Worm (Caenorhabditis elegans) whole organism, L2 larva: ENCODE data around the gene lgc-53.

Source experiments
- C34F6.9 ChIP-seq: fragments of 150-350 bp; optimal IDR thresholded peaks from 2 replicates; lab custom pipeline; 2014; ENCODE audit warnings: missing biosample characterization, missing genetic modification characterization
- F13H6.1 ChIP-seq: sonication (generic microtip); optimal IDR thresholded peaks from 2 replicates; lab custom pipeline; 2016; ENCODE audit warnings: missing genetic modification characterization, missing compliant biosample characterization
- R02D3.7 ChIP-seq: fragments of 150-350 bp; optimal IDR thresholded peaks from 2 replicates; lab custom pipeline; 2014; ENCODE audit warnings: missing biosample characterization, missing genetic modification characterization
- Y55F3AM.14 ChIP-seq: fragments of 200-800 bp; sonication (Bioruptor generic); optimal IDR thresholded peaks from 2 replicates; lab custom pipeline; 2018; ENCODE audit warnings: mild to moderate bottlenecking, missing genetic modification characterization, missing compliant biosample characterization
- ZK546.5 ChIP-seq: sonication (generic microtip); optimal IDR thresholded peaks from 2 replicates; lab custom pipeline; 2017; ENCODE audit warnings: missing biosample characterization, missing genetic modification characterization
- alr-1 ChIP-seq: fragments of 150-350 bp; optimal IDR thresholded peaks from 2 replicates; lab custom pipeline; 2014; ENCODE audit warnings: missing biosample characterization, missing genetic modification characterization
- aly-2 ChIP-seq: fragments of 150-350 bp; optimal IDR thresholded peaks from 2 replicates; lab custom pipeline; 2014; ENCODE audit warnings: missing biosample characterization, missing genetic modification characterization
- ama-1 ChIP-seq: fragments of 150-350 bp; optimal IDR thresholded peaks from 2 replicates; lab custom pipeline; 2018; ENCODE audit warnings: inconsistent platforms
- blmp-1 ChIP-seq: sonication (generic microtip); optimal IDR thresholded peaks from 2 replicates; lab custom pipeline; 2017; ENCODE audit warnings: missing genetic modification characterization, mild to moderate bottlenecking, missing compliant biosample characterization, antibody characterized with exemption, moderate library complexity; ENCODE audit not compliant: insufficient read depth
- ceh-16 ChIP-seq: fragments of 150-350 bp; optimal IDR thresholded peaks from 2 replicates; lab custom pipeline; 2014; ENCODE audit warnings: missing biosample characterization, missing genetic modification characterization
- ceh-82 ChIP-seq: fragments of 150-350 bp; optimal IDR thresholded peaks from 2 replicates; lab custom pipeline; 2014; ENCODE audit warnings: missing biosample characterization, missing genetic modification characterization
- crh-2 ChIP-seq: sonication (generic microtip); optimal IDR thresholded peaks from 2 replicates; lab custom pipeline; 2017; ENCODE audit warnings: missing biosample characterization, missing genetic modification characterization
- dmd-4 ChIP-seq: sonication (generic microtip); optimal IDR thresholded peaks from 2 replicates; lab custom pipeline; 2017; ENCODE audit warnings: missing biosample characterization, missing genetic modification characterization
- egl-27 ChIP-seq: sonication (generic microtip); optimal IDR thresholded peaks from 3 replicates; lab custom pipeline; 2017; ENCODE audit warnings: missing biosample characterization, missing genetic modification reagents, missing genetic modification characterization
- elt-1 ChIP-seq: fragments of 150-350 bp; optimal IDR thresholded peaks from 2 replicates; lab custom pipeline; 2014; ENCODE audit warnings: missing biosample characterization, missing genetic modification characterization
- fos-1 ChIP-seq: fragments of 150-350 bp; optimal IDR thresholded peaks from 2 replicates; lab custom pipeline; 2014; ENCODE audit warnings: missing biosample characterization, missing genetic modification characterization
- gmeb-1 ChIP-seq: fragments of 150-350 bp; optimal IDR thresholded peaks from 2 replicates; lab custom pipeline; 2014; ENCODE audit warnings: missing biosample characterization, missing genetic modification characterization
- lin-11 ChIP-seq: fragments of 150-350 bp; sonication (generic microtip); optimal IDR thresholded peaks from 2 replicates; lab custom pipeline; 2014; ENCODE audit warnings: missing biosample characterization, missing genetic modification characterization, inconsistent platforms, mixed read lengths
- lin-13 ChIP-seq: fragments of 150-350 bp; optimal IDR thresholded peaks from 2 replicates; lab custom pipeline; 2014; ENCODE audit warnings: missing biosample characterization, missing genetic modification reagents, missing genetic modification characterization
- lin-39 ChIP-seq: fragments of 150-350 bp; optimal IDR thresholded peaks from 2 replicates; lab custom pipeline; 2014; ENCODE audit warnings: missing biosample characterization, missing genetic modification reagents, missing genetic modification characterization
- lsy-2 ChIP-seq, 2 experiments: fragments of 150-350 bp in 1 of 2; sonication (generic microtip) in 1 of 2; optimal IDR thresholded peaks; 2 replicates each; lab custom pipeline; 2014 to 2017; ENCODE audit warnings: missing biosample characterization in 2 of 2, missing genetic modification characterization in 2 of 2
- mab-5 ChIP-seq: fragments of 150-350 bp; optimal IDR thresholded peaks from 2 replicates; lab custom pipeline; 2014; ENCODE audit warnings: missing biosample characterization, missing genetic modification characterization
- mbf-1 ChIP-seq: sonication (generic microtip); optimal IDR thresholded peaks from 2 replicates; lab custom pipeline; 2017; ENCODE audit warnings: missing biosample characterization, missing genetic modification characterization
- mdl-1 ChIP-seq, 2 experiments: fragments of 150-350 bp in 1 of 2; sonication (generic microtip) in 1 of 2; optimal IDR thresholded peaks; 2 replicates each; lab custom pipeline; 2017; ENCODE audit warnings: missing biosample characterization in 2 of 2, missing genetic modification characterization in 2 of 2
- nhr-10 ChIP-seq: sonication (generic microtip); optimal IDR thresholded peaks from 2 replicates; lab custom pipeline; 2017; ENCODE audit warnings: missing biosample characterization, missing genetic modification characterization
- nhr-11 ChIP-seq: fragments of 150-350 bp; optimal IDR thresholded peaks from 2 replicates; lab custom pipeline; 2014; ENCODE audit warnings: missing biosample characterization, missing genetic modification characterization
- nhr-12 ChIP-seq: fragments of 150-350 bp; optimal IDR thresholded peaks from 2 replicates; lab custom pipeline; 2014; ENCODE audit warnings: missing biosample characterization, missing genetic modification characterization
- nhr-129 ChIP-seq: fragments of 150-350 bp; optimal IDR thresholded peaks from 2 replicates; lab custom pipeline; 2014; ENCODE audit warnings: missing biosample characterization, missing genetic modification characterization
- nhr-21 ChIP-seq: fragments of 150-350 bp; optimal IDR thresholded peaks from 2 replicates; lab custom pipeline; 2014; ENCODE audit warnings: missing biosample characterization, missing genetic modification characterization
- nhr-23 ChIP-seq: fragments of 150-350 bp; optimal IDR thresholded peaks from 2 replicates; lab custom pipeline; 2014; ENCODE audit warnings: missing biosample characterization, missing genetic modification reagents, missing genetic modification characterization
- nhr-25 ChIP-seq: fragments of 150-350 bp; sonication (generic microtip); optimal IDR thresholded peaks from 3 replicates; lab custom pipeline; 2014; ENCODE audit warnings: missing biosample characterization, missing genetic modification characterization
- nhr-6 ChIP-seq: fragments of 150-350 bp; optimal IDR thresholded peaks from 2 replicates; lab custom pipeline; 2014; ENCODE audit warnings: missing biosample characterization, missing genetic modification characterization
- nhr-77 ChIP-seq: fragments of 150-350 bp; optimal IDR thresholded peaks from 2 replicates; lab custom pipeline; 2014; ENCODE audit warnings: missing biosample characterization, missing genetic modification characterization
- peb-1 ChIP-seq: fragments of 150-350 bp; optimal IDR thresholded peaks from 2 replicates; lab custom pipeline; 2014; ENCODE audit warnings: missing biosample characterization, missing genetic modification characterization
- sem-4 ChIP-seq: fragments of 150-350 bp; optimal IDR thresholded peaks from 2 replicates; lab custom pipeline; 2014; ENCODE audit warnings: missing biosample characterization, missing genetic modification reagents, missing genetic modification characterization
- skn-1 ChIP-seq: sonication (generic microtip); optimal IDR thresholded peaks from 2 replicates; lab custom pipeline; 2017; ENCODE audit warnings: missing biosample characterization, missing genetic modification characterization
- sma-3 ChIP-seq: sonication (generic microtip); optimal IDR thresholded peaks from 2 replicates; lab custom pipeline; 2016; ENCODE audit warnings: missing genetic modification reagents, missing genetic modification characterization, missing compliant biosample characterization
- sma-9 ChIP-seq, 2 experiments: fragments of 150-350 bp in 1 of 2; sonication (generic microtip) in 1 of 2; optimal IDR thresholded peaks; 2 replicates each; lab custom pipeline; 2014 to 2016; ENCODE audit warnings: missing genetic modification characterization in 2 of 2, mild to moderate bottlenecking in 1 of 2, missing biosample characterization in 1 of 2, missing compliant biosample characterization in 1 of 2, missing genetic modification reagents in 1 of 2, moderate library complexity in 1 of 2
- snpc-4 ChIP-seq: fragments of 150-350 bp; optimal IDR thresholded peaks from 2 replicates; lab custom pipeline; 2014; ENCODE audit warnings: missing biosample characterization, missing genetic modification characterization
- unc-39 ChIP-seq: fragments of 150-350 bp; optimal IDR thresholded peaks from 2 replicates; lab custom pipeline; 2014; ENCODE audit warnings: missing biosample characterization, missing genetic modification characterization
- unc-55 ChIP-seq: fragments of 150-350 bp; sonication (generic microtip); optimal IDR thresholded peaks from 3 replicates; lab custom pipeline; 2014; ENCODE audit warnings: missing biosample characterization, missing genetic modification reagents, missing genetic modification characterization
- zag-1 ChIP-seq: fragments of 150-350 bp; optimal IDR thresholded peaks from 2 replicates; lab custom pipeline; 2014; ENCODE audit warnings: missing biosample characterization, missing genetic modification characterization
- ztf-1 ChIP-seq: fragments of 200-800 bp; sonication (Bioruptor generic); conservative IDR thresholded peaks from 2 replicates; pipeline ENCODE4 v1.3.6; 2022; ENCODE audit warnings: missing genetic modification characterization, missing compliant biosample characterization
- ztf-11 ChIP-seq: sonication (generic microtip); optimal IDR thresholded peaks from 2 replicates; lab custom pipeline; 2017; ENCODE audit warnings: missing biosample characterization, missing genetic modification characterization
- ztf-4 ChIP-seq: fragments of 150-350 bp; optimal IDR thresholded peaks from 2 replicates; lab custom pipeline; 2014; ENCODE audit warnings: missing biosample characterization, missing genetic modification characterization

The lgc-53 gene

ce11 chrX:16715938-16716337 lies 4.5 kb downstream of the lgc-53 start:
- no peak for TF ChIP-seq F13H6.1 (tag; lab: Kevin White, UChicago)
- TF ChIP-seq mbf-1 (tag; lab: Kevin White, UChicago), result no peak
- no peak for TF ChIP-seq crh-2 (tag; lab: Kevin White, UChicago)
- no peak for TF ChIP-seq elt-1 (tag; lab: Kevin White, UChicago)
- no peak for TF ChIP-seq ztf-1 (GFP tag; lab: Robert Waterston, UW)

DNA sequence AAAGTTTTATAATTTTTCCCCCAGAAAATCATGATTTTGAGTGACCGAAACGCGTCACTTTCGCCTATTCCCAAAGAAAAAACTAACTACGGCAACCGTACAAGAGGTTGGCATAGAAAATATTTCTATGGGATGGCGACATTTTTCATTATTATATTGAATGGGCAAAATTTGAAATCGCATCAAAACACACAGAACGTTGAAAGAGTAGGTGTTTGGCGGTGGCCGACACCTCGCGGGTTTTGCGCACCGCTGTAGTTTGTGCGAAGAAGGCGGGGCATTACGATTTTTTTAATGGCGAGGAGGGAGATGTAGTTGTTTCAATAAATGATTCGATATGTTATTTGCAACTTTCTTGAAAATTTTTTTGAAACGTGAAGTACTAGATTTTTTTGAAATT lies 10.4 kb downstream of the lgc-53 start:
- TF ChIP-seq egl-27 (tag; lab: Kevin White, UChicago) (no peak), C34F6.9 (tag; lab: Kevin White, UChicago) (no peak), snpc-4 (tag; lab: Kevin White, UChicago) (peak; percentile 32)

- TF ChIP-seq sma-3 (GFP tag; lab: Kevin White, UChicago), result peak; percentile 39
- peak; percentile 47 for TF ChIP-seq nhr-21 (tag; lab: Kevin White, UChicago)
- no peak for TF ChIP-seq zag-1 (tag; lab: Kevin White, UChicago)
- TF ChIP-seq ztf-11 (tag; lab: Kevin White, UChicago), result no peak
- TF ChIP-seq fos-1 (tag; lab: Kevin White, UChicago), result peak; percentile 24
- no peak for TF ChIP-seq ZK546.5 (tag; lab: Kevin White, UChicago)
- peak; percentile 43 for TF ChIP-seq sma-9 (GFP tag; optimal IDR thresholded peaks at IDR 0.05; lab: Kevin White, UChicago)
- no peak for TF ChIP-seq sma-9 (tag; optimal IDR thresholded peaks at IDR 0.05; lab: Kevin White, UChicago)
- no peak for TF ChIP-seq ceh-82 (tag; lab: Kevin White, UChicago)
- TF ChIP-seq, all 48 proteins: peak for 4
These were observed 13.5 kb downstream of the lgc-53 start for ce11 chrX:16724954-16725353.

- TF ChIP-seq Y55F3AM.14 (GFP tag; lab: Kevin White, UChicago) (peak; percentile 87), ceh-16 (tag; lab: Kevin White, UChicago) (peak; percentile 69), nhr-6 (tag; lab: Kevin White, UChicago) (peak; percentile 47), nhr-10 (tag; lab: Kevin White, UChicago) (no peak), ztf-11 (tag; lab: Kevin White, UChicago) (no peak), ama-1 (lab: Kevin White, UChicago) (no peak), alr-1 (no peak), skn-1 (tag; lab: Kevin White, UChicago) (no peak), ztf-4 (tag; lab: Kevin White, UChicago) (peak; percentile 71), ztf-1 (GFP tag; lab: Robert Waterston, UW) (no peak), dmd-4 (tag; lab: Kevin White, UChicago) (no peak), sma-3 (GFP tag; lab: Kevin White, UChicago) (peak; percentile 94), mbf-1 (tag; lab: Kevin White, UChicago) (no peak), gmeb-1 (tag; lab: Kevin White, UChicago) (peak; percentile 62), mdl-1 (tag; optimal IDR thresholded peaks at IDR 0.05; lab: Kevin White, UChicago) (peak; percentile 86 to 92), ceh-82 (tag; lab: Kevin White, UChicago) (no peak), crh-2 (tag; lab: Kevin White, UChicago) (peak; percentile 95), sem-4 (tag; lab: Kevin White, UChicago) (peak; percentile 94), lin-13 (GFP tag; lab: Kevin White, UChicago) (peak; percentile 87), unc-55 (GFP tag; lab: Kevin White, UChicago) (peak; percentile 93), nhr-77 (no peak), nhr-129 (tag; lab: Kevin White, UChicago) (peak; percentile 96), mab-5 (peak; percentile 55), unc-39 (tag; lab: Kevin White, UChicago) (no peak), blmp-1 (tag; lab: Kevin White, UChicago) (peak; percentile 61), sma-9 (GFP tag; optimal IDR thresholded peaks at IDR 0.05; lab: Kevin White, UChicago) (peak; percentile 94), sma-9 (tag; optimal IDR thresholded peaks at IDR 0.05; lab: Kevin White, UChicago) (no peak), nhr-21 (tag; lab: Kevin White, UChicago) (peak; percentile 91), ZK546.5 (tag; lab: Kevin White, UChicago) (no peak), F13H6.1 (tag; lab: Kevin White, UChicago) (peak; percentile 98), egl-27 (tag; lab: Kevin White, UChicago) (peak; percentile 94), elt-1 (tag; lab: Kevin White, UChicago) (no peak), nhr-11 (tag; lab: Kevin White, UChicago) (peak; percentile 47), lsy-2 (tag; optimal IDR thresholded peaks at IDR 0.05; lab: Kevin White, UChicago) (peak; percentile 53 to 80), nhr-23 (tag; lab: Kevin White, UChicago) (no peak), lin-11 (peak; percentile 92), fos-1 (tag; lab: Kevin White, UChicago) (peak; percentile 85), aly-2 (tag; lab: Kevin White, UChicago) (no peak), C34F6.9 (tag; lab: Kevin White, UChicago) (peak; percentile 83), lin-39 (tag; lab: Kevin White, UChicago) (no peak), R02D3.7 (no peak), nhr-12 (no peak), peb-1 (tag; lab: Kevin White, UChicago) (no peak), snpc-4 (tag; lab: Kevin White, UChicago) (peak; percentile 75), nhr-25 (tag; lab: Kevin White, UChicago) (peak; percentile 91)
These were observed 15.4 kb downstream of the lgc-53 start for ce11 chrX:16726879-16727278.
